Worm (Caenorhabditis elegans) whole organism, L4 larva: Measurements from ENCODE around the gene AH10.2.

Experiments used
- aly-2 ChIP-seq: sonication (generic microtip); optimal IDR thresholded peaks from 2 replicates; lab custom pipeline; 2018; ENCODE audit warnings: missing biosample characterization, missing genetic modification characterization
- daf-12 ChIP-seq: fragments of 150-350 bp; optimal IDR thresholded peaks from 2 replicates; lab custom pipeline; 2014; ENCODE audit warnings: missing biosample characterization, missing genetic modification reagents, missing genetic modification characterization
- madf-5 ChIP-seq, 2 experiments: fragments of 200-800 bp; sonication (Bioruptor generic); IDR thresholded peaks; 2 replicates each; pipeline ENCODE4 v1.3.6; 2022; ENCODE audit warnings: missing compliant biosample characterization in 2 of 2, missing genetic modification characterization in 2 of 2
- mep-1 ChIP-seq: fragments of 150-350 bp; sonication (generic microtip); optimal IDR thresholded peaks from 3 replicates; lab custom pipeline; 2014; ENCODE audit warnings: missing biosample characterization, missing genetic modification characterization
- pha-4 ChIP-seq, 2 experiments: fragments of 150-350 bp in 1 of 2; fragments of 200-800 bp in 1 of 2; sonication (Bioruptor generic) in 1 of 2; IDR thresholded peaks in 1 of 2; optimal IDR thresholded peaks in 1 of 2; 2 replicates each; pipeline versions ENCODE4 v1.3.6 to Lab custom; 2014 to 2022; ENCODE audit warnings: missing genetic modification characterization in 2 of 2, missing genetic modification reagents in 2 of 2, missing biosample characterization in 1 of 2, missing compliant biosample characterization in 1 of 2
- pqm-1 ChIP-seq: sonication (generic microtip); optimal IDR thresholded peaks from 2 replicates; lab custom pipeline; 2017; ENCODE audit warnings: missing biosample characterization, missing genetic modification characterization
- set-16 ChIP-seq: fragments of 200-800 bp; sonication (Bioruptor generic); IDR thresholded peaks from 2 replicates; pipeline ENCODE4 v1.3.6; 2022; ENCODE audit warnings: missing genetic modification reagents, missing genetic modification characterization, missing compliant biosample characterization
- skn-1 ChIP-seq: fragments of 150-350 bp; optimal IDR thresholded peaks from 2 replicates; lab custom pipeline; 2014; ENCODE audit warnings: missing biosample characterization, missing genetic modification characterization
- unc-39 ChIP-seq: sonication (generic microtip); optimal IDR thresholded peaks from 2 replicates; lab custom pipeline; 2017; ENCODE audit warnings: missing biosample characterization, missing genetic modification characterization
- unc-62 ChIP-seq, 3 experiments: fragments of 150-350 bp in 1 of 3; sonication (generic microtip); optimal IDR thresholded peaks in 2 of 3; peaks in 1 of 3; 1 replicate in 1 of 3; 2 replicates in 2 of 3; lab custom pipeline; 2014 to 2017; ENCODE audit warnings: missing biosample characterization in 3 of 3, missing genetic modification characterization in 3 of 3, missing genetic modification reagents in 3 of 3, missing genotype in 1 of 3
- zfp-3 ChIP-seq: fragments of 200-800 bp; sonication (Bioruptor generic); conservative IDR thresholded peaks from 2 replicates; pipeline ENCODE4 v1.3.6; 2022; ENCODE audit warnings: missing genetic modification reagents, missing genetic modification characterization, missing compliant biosample characterization
- ztf-11 ChIP-seq: fragments of 150-350 bp; optimal IDR thresholded peaks from 2 replicates; lab custom pipeline; 2014; ENCODE audit warnings: missing biosample characterization, missing genetic modification characterization

- TF ChIP-seq zfp-3 (GFP tag; lab: Robert Waterston, UW) (no peak), skn-1 (tag; lab: Kevin White, UChicago) (no peak), unc-39 (tag; lab: Kevin White, UChicago) (no peak), mep-1 (no peak), pqm-1 (tag; lab: Kevin White, UChicago) (no peak), unc-62 (GFP tag; optimal IDR thresholded peaks at IDR 0.05 in 1 of 2; lab: Kevin White, UChicago) (no peak), unc-62 (tag; optimal IDR thresholded peaks at IDR 0.05; lab: Kevin White, UChicago) (no peak), madf-5 (GFP tag; IDR thresholded peaks at IDR 0.05; lab: Robert Waterston, UW) (no peak), daf-12 (tag; lab: Kevin White, UChicago) (no peak), aly-2 (tag; lab: Kevin White, UChicago) (no peak), ztf-11 (tag; lab: Kevin White, UChicago) (no peak), set-16 (GFP tag; lab: Robert Waterston, UW) (no peak), pha-4 (GFP tag; IDR thresholded peaks at IDR 0.05; lab: Robert Waterston, UW) (no peak), pha-4 (tag; optimal IDR thresholded peaks at IDR 0.05; lab: Kevin White, UChicago) (no peak)
These were observed 49.1 kb upstream of the AH10.2 start, which contains the start of gene H39E23.3 for ce11 chrV:14107511-14107910.
